Fruit fly (Drosophila melanogaster): ENCODE measurements around the gene CG11878.

CG11878 gene

DNA sequence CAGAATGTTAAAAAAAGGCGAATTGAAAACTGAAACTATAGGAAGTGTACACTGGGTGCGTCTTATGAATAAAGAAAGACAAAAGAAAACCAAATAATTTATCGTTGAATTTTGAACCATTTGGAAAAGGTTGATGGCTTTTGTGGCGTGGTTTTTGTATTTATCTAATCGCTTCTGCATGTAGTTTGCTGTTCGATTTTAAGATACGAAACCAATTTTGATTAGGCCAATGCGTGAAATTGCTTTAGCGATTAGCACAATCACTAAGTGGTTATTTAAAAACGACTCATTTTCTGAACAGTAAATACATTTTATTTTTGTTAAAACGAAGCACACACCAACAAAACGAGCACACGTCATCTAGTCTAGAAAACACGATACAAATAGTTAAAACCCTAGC, 13.0 kb upstream of the CG11878 start (continued):
- TF ChIP-seq Side (GFP tag; optimal IDR thresholded peaks at IDR 0.05), result no peak
- no peak for TF ChIP-seq ara (GFP tag; IDR thresholded peaks at IDR 0.05)
- TF ChIP-seq mirr (GFP tag; optimal IDR thresholded peaks at IDR 0.05), result peak; percentile 93
- no peak for TF ChIP-seq wek (GFP tag; optimal IDR thresholded peaks at IDR 0.05)
- TF ChIP-seq lmd (GFP tag; IDR thresholded peaks at IDR 0.05), result no peak
- TF ChIP-seq CG8089 (GFP tag; optimal IDR thresholded peaks at IDR 0.05), result no peak
- TF ChIP-seq salm (tag; optimal IDR thresholded peaks at IDR 0.05), result no peak
- no peak for TF ChIP-seq Spps (tag; optimal IDR thresholded peaks at IDR 0.05)
- no peak for TF ChIP-seq CG6689 (GFP tag; IDR thresholded peaks at IDR 0.05)
- no peak for TF ChIP-seq emc (GFP tag; optimal IDR thresholded peaks at IDR 0.05)
- no peak for TF ChIP-seq fu2 (GFP tag; optimal IDR thresholded peaks at IDR 0.05)
- TF ChIP-seq kni (GFP tag; optimal IDR thresholded peaks at IDR 0.05), result no peak
- TF ChIP-seq CG7372 (GFP tag; IDR thresholded peaks at IDR 0.05), result no peak
- TF ChIP-seq sens (GFP tag), result peak; percentile 48
- TF ChIP-seq CG13775 (GFP tag; optimal IDR thresholded peaks at IDR 0.05), result no peak
- TF ChIP-seq Six4 (GFP tag; optimal IDR thresholded peaks at IDR 0.05), result no peak
- TF ChIP-seq CG6683 (GFP tag; optimal IDR thresholded peaks at IDR 0.05), result no peak
- TF ChIP-seq CG10274 (GFP tag; optimal IDR thresholded peaks at IDR 0.05), result no peak
- no peak for TF ChIP-seq zf30C (GFP tag; optimal IDR thresholded peaks at IDR 0.05)
- no peak for TF ChIP-seq CG11723 (GFP tag; optimal IDR thresholded peaks at IDR 0.05)

dm6 chr3R:25262322-25262761, 11.3 kb upstream of the CG11878 start, which contains the start of the genes Kdsr and CG11858:
Gene Kdsr, minus strand, starts transcription at chr3R:25262498.
Gene CG11858, plus strand, starts transcription at chr3R:25262741.
- peak; percentile 26 for TF ChIP-seq tx (GFP tag; optimal IDR thresholded peaks at IDR 0.05)
- no peak for TF ChIP-seq CG5180 (GFP tag; optimal IDR thresholded peaks at IDR 0.05)
- TF ChIP-seq CG2889 (GFP tag; IDR thresholded peaks at IDR 0.05), result peak; percentile 72
- no peak for TF ChIP-seq CG6254 (GFP tag; optimal IDR thresholded peaks at IDR 0.05)
- peak; percentile 30 for TF ChIP-seq CG4617 (GFP tag; optimal IDR thresholded peaks at IDR 0.05; ENCODE audit: borderline replicate concordance)
- peak; percentile 55 for TF ChIP-seq CG8388 (GFP tag; optimal IDR thresholded peaks at IDR 0.05)
- TF ChIP-seq fru (optimal IDR thresholded peaks at IDR 0.05), result no peak
- TF ChIP-seq ATbp (GFP tag; optimal IDR thresholded peaks at IDR 0.05), result no peak
- peak; percentile 64 for TF ChIP-seq lmd (GFP tag; IDR thresholded peaks at IDR 0.05)
- TF ChIP-seq Ptx1 (GFP tag; IDR thresholded peaks at IDR 0.05), result peak; percentile 81
- peak; percentile 68 for TF ChIP-seq CG14710 (tag; optimal IDR thresholded peaks at IDR 0.05)
- peak; percentile 21; the same call in 1 of the 2 replicates for TF ChIP-seq HLH3B (GFP tag; IDR thresholded peaks at IDR 0.05)
- TF ChIP-seq CG33213 (GFP tag; optimal IDR thresholded peaks at IDR 0.05), result peak; percentile 51
- peak; percentile 1 for TF ChIP-seq CG8290 (GFP tag; optimal IDR thresholded peaks at IDR 0.05)
- TF ChIP-seq CG8290 (tag; optimal IDR thresholded peaks at IDR 0.05), result peak in 1 of 2 experiments; percentile 14
- no peak for TF ChIP-seq C15 (GFP tag; IDR thresholded peaks at IDR 0.05)
- TF ChIP-seq CTCF (GFP tag; optimal IDR thresholded peaks at IDR 0.05), result no peak
- TF ChIP-seq HLH54F (GFP tag; optimal IDR thresholded peaks at IDR 0.05), result peak; percentile 43
- no peak for TF ChIP-seq CG12071 (GFP tag; optimal IDR thresholded peaks at IDR 0.05)
- TF ChIP-seq CG17912 (GFP tag; optimal IDR thresholded peaks at IDR 0.05), result no peak
- TF ChIP-seq CG10147 (GFP tag; optimal IDR thresholded peaks at IDR 0.05), result peak; percentile 63
- peak; percentile 75 for TF ChIP-seq nmo (GFP tag; optimal IDR thresholded peaks at IDR 0.05)
- peak; percentile 76 for TF ChIP-seq Xrp1 (GFP tag; IDR thresholded peaks at IDR 0.05)
- no peak for TF ChIP-seq cato (GFP tag; optimal IDR thresholded peaks at IDR 0.05; ENCODE audit: borderline replicate concordance)
- TF ChIP-seq gsb (GFP tag; IDR thresholded peaks at IDR 0.05), result no peak
- TF ChIP-seq dimm (GFP tag; IDR thresholded peaks at IDR 0.05), result no peak
- peak; percentile 74 for TF ChIP-seq H15 (GFP tag; IDR thresholded peaks at IDR 0.05)
- TF ChIP-seq CG17385 (GFP tag; optimal IDR thresholded peaks at IDR 0.05), result peak; percentile 29
- TF ChIP-seq Antp (GFP tag; optimal IDR thresholded peaks at IDR 0.05), result peak; percentile 28
- no peak for TF ChIP-seq CG1529 (GFP tag; optimal IDR thresholded peaks at IDR 0.05)
- no peak for TF ChIP-seq Hand (GFP tag; optimal IDR thresholded peaks at IDR 0.05)
- no peak for TF ChIP-seq CG18599 (GFP tag; optimal IDR thresholded peaks at IDR 0.05)
- TF ChIP-seq CG13296 (GFP tag; optimal IDR thresholded peaks at IDR 0.05), result peak; percentile 56
- no peak for TF ChIP-seq slou (GFP tag; optimal IDR thresholded peaks at IDR 0.05)
